Fruit fly (Drosophila melanogaster) whole organism, embryonic: ENCODE results near the gene miple1.
A peak's percentile ranks its signal among the peaks of the same experiment; 100 is the strongest.

Source experiments
- Ada2b ChIP-seq: fragments of 200-800 bp; sonication (Bioruptor generic); IDR thresholded peaks from 2 replicates; pipeline ENCODE4 v1.3.6; 2022; ENCODE audit warnings: missing biosample characterization, missing genetic modification characterization
- CG10147 ChIP-seq: fragments of 200-800 bp; sonication (Bioruptor generic); optimal IDR thresholded peaks from 2 replicates; lab custom pipeline; 2019; ENCODE audit warnings: missing biosample characterization, mild to moderate bottlenecking, missing genetic modification characterization, moderate library complexity
- CG11398 ChIP-seq: fragments of 200-800 bp; sonication (Bioruptor generic); optimal IDR thresholded peaks from 2 replicates; lab custom pipeline; 2016; ENCODE audit warnings: missing biosample characterization, missing genetic modification characterization
- CG12744 ChIP-seq: fragments of 200-800 bp; sonication (Bioruptor generic); optimal IDR thresholded peaks from 2 replicates; lab custom pipeline; 2016; ENCODE audit warnings: missing biosample characterization, missing genetic modification characterization
- CG12769 ChIP-seq: fragments of 200-800 bp; sonication (Bioruptor generic); optimal IDR thresholded peaks from 2 replicates; lab custom pipeline; 2019; ENCODE audit warnings: missing biosample characterization, mild to moderate bottlenecking, missing genetic modification characterization, moderate library complexity
- CG15479 ChIP-seq: fragments of 200-800 bp; sonication (Bioruptor generic); optimal IDR thresholded peaks from 3 replicates; lab custom pipeline; 2019; ENCODE audit warnings: missing biosample characterization, mild to moderate bottlenecking, missing genetic modification characterization, moderate library complexity
- CG15514 ChIP-seq: fragments of 200-800 bp; sonication (Bioruptor generic); optimal IDR thresholded peaks from 3 replicates; lab custom pipeline; 2017; ENCODE audit warnings: missing biosample characterization, missing genetic modification characterization, mild to moderate bottlenecking, moderate library complexity, missing genetic modification reagents
- CG2712 ChIP-seq: fragments of 200-800 bp; optimal IDR thresholded peaks from 3 replicates; lab custom pipeline; 2019; ENCODE audit warnings: missing biosample characterization, mild to moderate bottlenecking, missing genetic modification characterization, moderate library complexity
- CG2875 ChIP-seq: fragments of 200-800 bp; sonication (Bioruptor generic); optimal IDR thresholded peaks from 2 replicates; lab custom pipeline; 2017; ENCODE audit warnings: missing biosample characterization, mild to moderate bottlenecking, missing genetic modification characterization, missing genetic modification reagents
- CG43689 ChIP-seq: fragments of 200-800 bp; sonication (Bioruptor generic); IDR thresholded peaks from 2 replicates; pipeline ENCODE4 v1.3.6; 2022; ENCODE audit warnings: missing biosample characterization, missing genetic modification characterization
- CG4707 ChIP-seq: fragments of 200-800 bp; sonication (Bioruptor generic); optimal IDR thresholded peaks from 2 replicates; lab custom pipeline; 2018; ENCODE audit warnings: missing biosample characterization, mild to moderate bottlenecking, missing genetic modification characterization, moderate library complexity
- CG6272 ChIP-seq: fragments of 200-800 bp; sonication (Bioruptor generic); IDR thresholded peaks from 2 replicates; pipeline ENCODE4 v1.3.6; 2022; ENCODE audit warnings: missing biosample characterization, missing genetic modification characterization
- CG6654 ChIP-seq: fragments of 200-800 bp; sonication (Bioruptor generic); optimal IDR thresholded peaks from 2 replicates; lab custom pipeline; 2017; ENCODE audit warnings: missing biosample characterization, mild to moderate bottlenecking, missing genetic modification characterization
- CG6689 ChIP-seq: fragments of 200-800 bp; sonication (Bioruptor generic); IDR thresholded peaks from 2 replicates; pipeline ENCODE4 v1.3.6; 2022; ENCODE audit warnings: missing biosample characterization, missing genetic modification characterization
- CG6813 ChIP-seq: fragments of 200-800 bp; sonication (Bioruptor generic); optimal IDR thresholded peaks from 2 replicates; lab custom pipeline; 2017; ENCODE audit warnings: missing biosample characterization, missing genetic modification characterization, mild to moderate bottlenecking, moderate library complexity, missing genetic modification reagents
- CG7271 ChIP-seq: fragments of 200-800 bp; sonication (Bioruptor generic); optimal IDR thresholded peaks from 2 replicates; lab custom pipeline; 2018; ENCODE audit warnings: missing biosample characterization, mild to moderate bottlenecking, missing genetic modification characterization, moderate library complexity
- CG8478 ChIP-seq: fragments of >200 bp; optimal IDR thresholded peaks from 2 replicates; lab custom pipeline; 2018
- CG9797 ChIP-seq: fragments of 200-800 bp; sonication (Bioruptor generic); optimal IDR thresholded peaks from 3 replicates; lab custom pipeline; 2018; ENCODE audit warnings: missing biosample characterization, mild to moderate bottlenecking, missing genetic modification characterization
- Dref ChIP-seq: fragments of 200-800 bp; sonication (Bioruptor generic); IDR thresholded peaks from 2 replicates; pipeline ENCODE4 v1.3.6; 2022; ENCODE audit warnings: missing biosample characterization, missing genetic modification characterization
- Fer1 ChIP-seq: fragments of 200-800 bp; sonication (Bioruptor generic); optimal IDR thresholded peaks from 2 replicates; lab custom pipeline; 2017; ENCODE audit warnings: missing biosample characterization, mild to moderate bottlenecking, missing genetic modification characterization
- GATAe ChIP-seq: fragments of 200-800 bp; sonication (Bioruptor generic); conservative IDR thresholded peaks from 2 replicates; pipeline ENCODE4 v1.3.6; 2022; ENCODE audit warnings: missing biosample characterization, missing genetic modification characterization
- HHEX ChIP-seq: fragments of 200-800 bp; sonication (Bioruptor generic); optimal IDR thresholded peaks from 3 replicates; lab custom pipeline; 2017; ENCODE audit warnings: missing biosample characterization, mild to moderate bottlenecking, missing genetic modification characterization, missing genetic modification reagents
- Hmr ChIP-seq: fragments of 200-800 bp; sonication (Bioruptor generic); optimal IDR thresholded peaks from 3 replicates; lab custom pipeline; 2017; ENCODE audit warnings: mild to moderate bottlenecking, missing biosample characterization, missing genetic modification reagents, missing genetic modification characterization
- Hsf ChIP-seq: fragments of 200-800 bp; sonication (Bioruptor generic); optimal IDR thresholded peaks from 3 replicates; lab custom pipeline; 2016; ENCODE audit warnings: missing biosample characterization, missing genetic modification characterization
- Lpt ChIP-seq: fragments of >200 bp; optimal IDR thresholded peaks from 2 replicates; lab custom pipeline; 2018; ENCODE audit warnings: missing biosample characterization, missing genetic modification characterization
- MTF-1 ChIP-seq: fragments of 200-800 bp; sonication (Bioruptor generic); optimal IDR thresholded peaks from 2 replicates; lab custom pipeline; 2018; ENCODE audit warnings: missing biosample characterization, mild to moderate bottlenecking, missing genetic modification characterization, borderline replicate concordance
- Mes4 ChIP-seq: fragments of 200-800 bp; sonication (Bioruptor generic); optimal IDR thresholded peaks from 2 replicates; lab custom pipeline; 2016; ENCODE audit warnings: missing biosample characterization, missing genetic modification characterization
- Sox100B ChIP-seq: fragments of 200-800 bp; sonication (Bioruptor generic); optimal IDR thresholded peaks from 3 replicates; lab custom pipeline; 2018; ENCODE audit warnings: missing biosample characterization, mild to moderate bottlenecking, missing genetic modification characterization
- Taf1 ChIP-seq: fragments of 200-800 bp; sonication (Bioruptor generic); IDR thresholded peaks from 2 replicates; pipeline ENCODE4 v1.3.6; 2022; ENCODE audit warnings: missing biosample characterization, missing genetic modification characterization
- ash1 ChIP-seq: fragments of 200-800 bp; sonication (Bioruptor generic); optimal IDR thresholded peaks from 2 replicates; lab custom pipeline; 2018; ENCODE audit warnings: missing biosample characterization, mild to moderate bottlenecking, missing genetic modification characterization
- ato ChIP-seq: fragments of 200-800 bp; sonication (Bioruptor generic); IDR thresholded peaks from 2 replicates; pipeline ENCODE4 v1.3.6; 2022; ENCODE audit warnings: missing biosample characterization, missing genetic modification characterization; ENCODE audit not compliant: partially characterized antibody
- az2 ChIP-seq: fragments of 200-800 bp; sonication (Bioruptor generic); optimal IDR thresholded peaks from 3 replicates; lab custom pipeline; 2016; ENCODE audit warnings: missing biosample characterization, missing genetic modification characterization
- br ChIP-seq: fragments of >200 bp; optimal IDR thresholded peaks from 2 replicates; lab custom pipeline; 2017
- chinmo ChIP-seq: fragments of 200-800 bp; sonication (Bioruptor generic); IDR thresholded peaks from 4 replicates; pipeline ENCODE4 v1.3.6; 2022; ENCODE audit warnings: missing biosample characterization, missing genetic modification characterization; ENCODE audit not compliant: partially characterized antibody
- dm ChIP-seq: fragments of 200-800 bp; sonication (Bioruptor generic); optimal IDR thresholded peaks from 3 replicates; lab custom pipeline; 2016; ENCODE audit warnings: missing biosample characterization, missing genetic modification characterization
- dmrt11E ChIP-seq: fragments of 200-800 bp; sonication (Bioruptor generic); optimal IDR thresholded peaks from 3 replicates; lab custom pipeline; 2018; ENCODE audit warnings: missing biosample characterization, mild to moderate bottlenecking, missing genetic modification characterization, moderate library complexity
- en ChIP-seq: fragments of 200-800 bp; sonication (Bioruptor generic); optimal IDR thresholded peaks from 2 replicates; lab custom pipeline; 2016; ENCODE audit warnings: missing biosample characterization, missing genetic modification characterization
- eve ChIP-seq, 2 experiments: fragments of >200 bp; optimal IDR thresholded peaks; 2 replicates each; lab custom pipeline; 2017; ENCODE audit warnings: missing biosample characterization in 2 of 2, missing genetic modification characterization in 2 of 2
- eyg ChIP-seq: fragments of 200-800 bp; sonication (Bioruptor generic); optimal IDR thresholded peaks from 3 replicates; lab custom pipeline; 2016; ENCODE audit warnings: missing biosample characterization, missing genetic modification characterization
- grn ChIP-seq: fragments of 200-800 bp; sonication (Bioruptor generic); optimal IDR thresholded peaks from 3 replicates; lab custom pipeline; 2017; ENCODE audit warnings: missing biosample characterization, missing genetic modification characterization
- luna ChIP-seq: fragments of 200-800 bp; sonication (Bioruptor generic); optimal IDR thresholded peaks from 2 replicates; lab custom pipeline; 2016; ENCODE audit warnings: missing biosample characterization, missing genetic modification characterization
- onecut ChIP-seq: fragments of 200-800 bp; sonication (Bioruptor generic); IDR thresholded peaks from 2 replicates; pipeline ENCODE4 v1.3.6; 2022; ENCODE audit warnings: missing biosample characterization, missing genetic modification characterization
- prd ChIP-seq, 3 experiments: fragments of >200 bp in 2 of 3; fragments of 200-800 bp in 1 of 3; sonication (Bioruptor generic) in 1 of 3; optimal IDR thresholded peaks in 2 of 3; IDR thresholded peaks in 1 of 3; 2 replicates in 2 of 3; 3 replicates in 1 of 3; pipeline versions ENCODE4 v1.3.6 to Lab custom; 2017 to 2022; ENCODE audit warnings: missing biosample characterization in 1 of 3, missing genetic modification characterization in 1 of 3
- tap ChIP-seq: fragments of 200-800 bp; optimal IDR thresholded peaks from 3 replicates; lab custom pipeline; 2019; ENCODE audit warnings: missing biosample characterization, mild to moderate bottlenecking, missing genetic modification characterization, moderate library complexity
- unc-4 ChIP-seq: fragments of 200-800 bp; sonication (Bioruptor generic); IDR thresholded peaks from 2 replicates; pipeline ENCODE4 v1.3.6; 2022; ENCODE audit warnings: missing biosample characterization, missing genetic modification characterization; ENCODE audit not compliant: partially characterized antibody
- vfl ChIP-seq: fragments of 200-800 bp; sonication (Bioruptor generic); optimal IDR thresholded peaks from 2 replicates; lab custom pipeline; 2016; ENCODE audit warnings: missing biosample characterization, missing genetic modification characterization
- wor ChIP-seq: fragments of 200-800 bp; sonication (Bioruptor generic); IDR thresholded peaks from 2 replicates; pipeline ENCODE4 v1.3.6; 2022; ENCODE audit warnings: missing biosample characterization, missing genetic modification characterization
- zen2 ChIP-seq: fragments of 200-800 bp; sonication (Bioruptor generic); IDR thresholded peaks from 3 replicates; pipeline ENCODE4 v1.3.6; 2022; ENCODE audit warnings: missing biosample characterization, missing genetic modification characterization; ENCODE audit not compliant: partially characterized antibody

The miple1 gene

dm6 chr3L:319145-320009 is 52.3 kb downstream of the miple1 start, which contains the start of gene fwd (continued):
- peak; percentile 74 for TF ChIP-seq onecut (GFP tag; lab: Robert Waterston, UW)
- no peak for TF ChIP-seq CG6689 (GFP tag; lab: Robert Waterston, UW)
- TF ChIP-seq Mes4 = peak; percentile 46
- no peak for TF ChIP-seq CG10147 (GFP tag; lab: Kevin White, UChicago)
- peak; percentile 98 for TF ChIP-seq CG9797 (GFP tag; lab: Kevin White, UChicago)
- TF ChIP-seq CG6654 (GFP tag; lab: Kevin White, UChicago) = no peak
- TF ChIP-seq Taf1 (GFP tag; lab: Robert Waterston, UW) = no peak
- no peak for TF ChIP-seq CG4707
- TF ChIP-seq CG43689 (GFP tag; lab: Robert Waterston, UW) = no peak
- peak; percentile 49 for TF ChIP-seq Dref (GFP tag; lab: Robert Waterston, UW)
- TF ChIP-seq dmrt11E = peak; percentile 10
- peak; percentile 25; the same call in 1 of the 2 replicates for TF ChIP-seq CG6272 (GFP tag; lab: Robert Waterston, UW)
- no peak for TF ChIP-seq Hsf (GFP tag; lab: Kevin White, UChicago)
- peak; percentile 46 for TF ChIP-seq tap (tag; lab: Kevin White, UChicago)
- peak; percentile 77 for TF ChIP-seq Hmr (GFP tag; lab: Kevin White, UChicago)
- TF ChIP-seq chinmo = peak; percentile 84; the same call in 2 of the 4 replicates
- TF ChIP-seq eve (GFP tag; optimal IDR thresholded peaks at IDR 0.05; lab: Kevin White, UChicago) = no peak
- peak; percentile 81 for TF ChIP-seq CG15514
- TF ChIP-seq CG15479 (GFP tag; lab: Kevin White, UChicago) = peak; percentile 87
- peak; percentile 41 for TF ChIP-seq CG2712 (tag; lab: Kevin White, UChicago)
- no peak for TF ChIP-seq ash1
- no peak for TF ChIP-seq eyg (GFP tag; lab: Kevin White, UChicago)
- TF ChIP-seq luna = no peak
- peak; percentile 26 for TF ChIP-seq HHEX (GFP tag; lab: Kevin White, UChicago)
- TF ChIP-seq MTF-1 = no peak
- peak; percentile 77 for TF ChIP-seq CG7271 (tag; lab: Kevin White, UChicago)
- TF ChIP-seq Ada2b = no peak
- TF ChIP-seq unc-4 (GFP tag; lab: Robert Waterston, UW) = 0 out of 2 replicates have a peak, but pooled peaks have one; percentile 20
- TF ChIP-seq prd (optimal IDR thresholded peaks at IDR 0.05; lab: Kevin White, UChicago) = no peak
- 0 out of 3 replicates have a peak, but pooled peaks have one; percentile 21 for TF ChIP-seq prd (GFP tag; IDR thresholded peaks at IDR 0.05; lab: Robert Waterston, UW)
- peak; percentile 22 for TF ChIP-seq CG2875 (GFP tag; lab: Kevin White, UChicago)
- TF ChIP-seq CG12769 = peak; percentile 31
- no peak for TF ChIP-seq CG12744 (GFP tag; lab: Kevin White, UChicago)
- no peak for TF ChIP-seq CG6813 (GFP tag; lab: Kevin White, UChicago)
- TF ChIP-seq zen2 = no peak
- no peak for TF ChIP-seq Sox100B (GFP tag; lab: Kevin White, UChicago)
- peak; percentile 36 for TF ChIP-seq dm (GFP tag; lab: Kevin White, UChicago)
- TF ChIP-seq GATAe (GFP tag; lab: Robert Waterston, UW) = no peak
- TF ChIP-seq Lpt (GFP tag; lab: Kevin White, UChicago) = no peak
- no peak for TF ChIP-seq grn (GFP tag; lab: Kevin White, UChicago)
- TF ChIP-seq wor (GFP tag; lab: Robert Waterston, UW) = no peak
- TF ChIP-seq CG11398 (GFP tag; lab: Kevin White, UChicago) = no peak
- TF ChIP-seq vfl (GFP tag; lab: Kevin White, UChicago) = no peak
- TF ChIP-seq ato = peak; percentile 44; the same call in 1 of the 2 replicates
- TF ChIP-seq br (lab: Kevin White, UChicago) = no peak
- peak; percentile 43 for TF ChIP-seq Fer1 (GFP tag; lab: Kevin White, UChicago)
- peak; percentile 12 for TF ChIP-seq en
- TF ChIP-seq CG8478 = peak; percentile 78
- TF ChIP-seq az2 (GFP tag; lab: Kevin White, UChicago) = no peak
